Worm (Caenorhabditis elegans) whole organism, L4 larva: ENCODE data around the gene B0281.6.
A peak's percentile ranks its signal among the peaks of the same experiment; 100 is the strongest.

Experiments
- F10B5.3 ChIP-seq: sonication (generic microtip); optimal IDR thresholded peaks from 2 replicates; lab custom pipeline; 2016; ENCODE audit warnings: mild to moderate bottlenecking, missing genetic modification characterization, missing compliant biosample characterization
- F44E2.7 ChIP-seq: fragments of 200-800 bp; sonication (Bioruptor generic); IDR thresholded peaks from 2 replicates; pipeline ENCODE4 v2.1.2; 2022; ENCODE audit warnings: missing genetic modification characterization, missing compliant biosample characterization
- T20F7.1 ChIP-seq: fragments of 200-800 bp; sonication (Bioruptor generic); optimal IDR thresholded peaks from 2 replicates; lab custom pipeline; 2018; ENCODE audit warnings: mild to moderate bottlenecking, missing genetic modification characterization, missing compliant biosample characterization
- Y105C5A.15 ChIP-seq: fragments of 200-800 bp; sonication (Bioruptor generic); IDR thresholded peaks from 2 replicates; pipeline ENCODE4 v1.3.6; 2022; ENCODE audit warnings: missing genetic modification characterization, missing compliant biosample characterization
- Y75B8A.6 ChIP-seq: fragments of 200-800 bp; sonication (Bioruptor generic); IDR thresholded peaks from 2 replicates; pipeline ENCODE4 v1.3.6; 2022; ENCODE audit warnings: missing genetic modification reagents, missing genetic modification characterization, missing compliant biosample characterization
- ama-1 ChIP-seq: fragments of 150-350 bp; optimal IDR thresholded peaks from 2 replicates; lab custom pipeline; 2014; ENCODE audit warnings: inconsistent platforms, mixed read lengths
- arid-1 ChIP-seq: fragments of 200-800 bp; sonication (Bioruptor generic); conservative IDR thresholded peaks from 2 replicates; pipeline ENCODE4 v1.3.6; 2022; ENCODE audit warnings: missing genetic modification reagents, missing genetic modification characterization, missing compliant biosample characterization
- attf-4 ChIP-seq: sonication (generic microtip); optimal IDR thresholded peaks from 3 replicates; lab custom pipeline; 2017; ENCODE audit warnings: missing biosample characterization, missing genetic modification characterization
- ceh-20 ChIP-seq: fragments of 200-800 bp; sonication (Bioruptor generic); IDR thresholded peaks from 2 replicates; pipeline ENCODE4 v1.3.6; 2022; ENCODE audit warnings: missing genetic modification reagents, missing genetic modification characterization, missing compliant biosample characterization
- ceh-28 ChIP-seq: fragments of 150-350 bp; optimal IDR thresholded peaks from 2 replicates; lab custom pipeline; 2014; ENCODE audit warnings: missing biosample characterization, missing genetic modification reagents, missing genetic modification characterization
- daf-12 ChIP-seq: fragments of 150-350 bp; optimal IDR thresholded peaks from 2 replicates; lab custom pipeline; 2014; ENCODE audit warnings: missing biosample characterization, missing genetic modification reagents, missing genetic modification characterization
- daf-16 ChIP-seq, 3 experiments: sonication (generic microtip); optimal IDR thresholded peaks; 2 replicates each; lab custom pipeline; 2016 to 2017; ENCODE audit warnings: missing genetic modification characterization in 3 of 3, missing genetic modification reagents in 3 of 3, mild to moderate bottlenecking in 2 of 3, missing compliant biosample characterization in 2 of 3, missing biosample characterization in 1 of 3, moderate library complexity in 1 of 3
- daf-19 ChIP-seq: fragments of 200-800 bp; sonication (Bioruptor generic); conservative IDR thresholded peaks from 2 replicates; pipeline ENCODE4 v1.3.6; 2022; ENCODE audit warnings: missing genetic modification characterization, missing compliant biosample characterization
- daf-8 ChIP-seq: fragments of 200-800 bp; sonication (Bioruptor generic); IDR thresholded peaks from 2 replicates; pipeline ENCODE4 v1.3.6; 2022; ENCODE audit warnings: missing genetic modification characterization, missing compliant biosample characterization
- dmd-6 ChIP-seq: fragments of 200-800 bp; sonication (Bioruptor generic); IDR thresholded peaks from 2 replicates; pipeline ENCODE4 v1.3.6; 2022; ENCODE audit warnings: missing genetic modification reagents, missing genetic modification characterization, missing compliant biosample characterization
- dmd-8 ChIP-seq: fragments of 200-800 bp; sonication (Bioruptor generic); IDR thresholded peaks from 2 replicates; pipeline ENCODE4 v1.3.6; 2022; ENCODE audit warnings: missing genetic modification characterization, missing compliant biosample characterization
- duxl-1 ChIP-seq: sonication (generic microtip); optimal IDR thresholded peaks from 2 replicates; lab custom pipeline; 2016; ENCODE audit warnings: mild to moderate bottlenecking, missing genetic modification characterization, moderate library complexity, missing compliant biosample characterization; ENCODE audit not compliant: poor library complexity
- dve-1 ChIP-seq: sonication (generic microtip); optimal IDR thresholded peaks from 2 replicates; lab custom pipeline; 2017; ENCODE audit warnings: antibody characterized with exemption, mild to moderate bottlenecking, missing genetic modification characterization, missing compliant biosample characterization; ENCODE audit not compliant: insufficient read depth
- egl-43 ChIP-seq: fragments of 200-800 bp; sonication (Bioruptor generic); IDR thresholded peaks from 2 replicates; pipeline ENCODE4 v1.3.6; 2022; ENCODE audit warnings: missing genetic modification reagents, missing genetic modification characterization, missing compliant biosample characterization
- fos-1 ChIP-seq: fragments of 150-350 bp; optimal IDR thresholded peaks from 2 replicates; lab custom pipeline; 2014; ENCODE audit warnings: missing biosample characterization, missing genetic modification characterization
- gei-8 ChIP-seq: fragments of 200-800 bp; sonication (Bioruptor generic); optimal IDR thresholded peaks from 2 replicates; lab custom pipeline; 2018; ENCODE audit warnings: mild to moderate bottlenecking, missing genetic modification characterization, missing compliant biosample characterization
- hlh-11 ChIP-seq: fragments of 200-800 bp; sonication (Bioruptor generic); optimal IDR thresholded peaks from 2 replicates; lab custom pipeline; 2018; ENCODE audit warnings: mild to moderate bottlenecking, missing genetic modification characterization, missing compliant biosample characterization
- hlh-30 ChIP-seq: sonication (generic microtip); optimal IDR thresholded peaks from 2 replicates; lab custom pipeline; 2017; ENCODE audit warnings: antibody characterized with exemption, mild to moderate bottlenecking, missing genetic modification characterization, missing compliant biosample characterization; ENCODE audit not compliant: insufficient read depth
- jun-1 ChIP-seq: fragments of 150-350 bp; optimal IDR thresholded peaks from 2 replicates; lab custom pipeline; 2014; ENCODE audit warnings: missing biosample characterization, missing genetic modification reagents, missing genetic modification characterization
- lin-1 ChIP-seq: fragments of 200-800 bp; sonication (Bioruptor generic); IDR thresholded peaks from 2 replicates; pipeline ENCODE4 v1.3.6; 2022; ENCODE audit warnings: missing genetic modification reagents, missing genetic modification characterization, missing compliant biosample characterization
- lin-15B ChIP-seq: fragments of 150-350 bp; sonication (generic microtip); optimal IDR thresholded peaks from 3 replicates; lab custom pipeline; 2014; ENCODE audit warnings: missing biosample characterization, missing genetic modification characterization
- lin-39 ChIP-seq: fragments of 150-350 bp; optimal IDR thresholded peaks from 2 replicates; lab custom pipeline; 2014; ENCODE audit warnings: missing biosample characterization, missing genetic modification reagents, missing genetic modification characterization
- mdl-1 ChIP-seq, 2 experiments: fragments of 150-350 bp in 1 of 2; sonication (generic microtip) in 1 of 2; optimal IDR thresholded peaks; 2 replicates each; lab custom pipeline; 2014 to 2017; ENCODE audit warnings: missing biosample characterization in 2 of 2, missing genetic modification characterization in 2 of 2
- mes-2 ChIP-seq: sonication (generic microtip); optimal IDR thresholded peaks from 2 replicates; lab custom pipeline; 2016; ENCODE audit warnings: missing genotype, mild to moderate bottlenecking, missing genetic modification characterization, missing compliant biosample characterization; ENCODE audit not compliant: poor library complexity, severe bottlenecking
- mxl-2 ChIP-seq: fragments of 200-800 bp; sonication (Bioruptor generic); conservative IDR thresholded peaks from 2 replicates; pipeline ENCODE4 v1.3.6; 2022; ENCODE audit warnings: missing genetic modification reagents, missing genetic modification characterization, missing compliant biosample characterization
- nhr-102 ChIP-seq: sonication (generic microtip); optimal IDR thresholded peaks from 2 replicates; lab custom pipeline; 2016; ENCODE audit warnings: mild to moderate bottlenecking, missing genetic modification characterization, moderate library complexity, missing compliant biosample characterization
- nhr-25 ChIP-seq: sonication (generic microtip); optimal IDR thresholded peaks from 2 replicates; lab custom pipeline; 2017; ENCODE audit warnings: missing genetic modification characterization, mild to moderate bottlenecking, missing compliant biosample characterization, antibody characterized with exemption, moderate library complexity, borderline replicate concordance; ENCODE audit not compliant: insufficient read depth
- nhr-28 ChIP-seq: fragments of 150-350 bp; optimal IDR thresholded peaks from 2 replicates; lab custom pipeline; 2014; ENCODE audit warnings: missing biosample characterization, missing genetic modification characterization
- nhr-41 ChIP-seq: fragments of 200-800 bp; sonication (Bioruptor generic); IDR thresholded peaks from 2 replicates; pipeline ENCODE4 v1.3.6; 2022; ENCODE audit warnings: missing genetic modification reagents, missing genetic modification characterization, missing compliant biosample characterization
- nhr-48 ChIP-seq: sonication (generic microtip); optimal IDR thresholded peaks from 2 replicates; lab custom pipeline; 2016; ENCODE audit warnings: mild to moderate bottlenecking, missing genetic modification characterization, missing compliant biosample characterization
- nhr-77 ChIP-seq: fragments of 150-350 bp; optimal IDR thresholded peaks from 2 replicates; lab custom pipeline; 2014; ENCODE audit warnings: missing biosample characterization, missing genetic modification characterization
- pqm-1 ChIP-seq: sonication (generic microtip); optimal IDR thresholded peaks from 2 replicates; lab custom pipeline; 2017; ENCODE audit warnings: missing biosample characterization, missing genetic modification characterization
- rbr-2 ChIP-seq: sonication (generic microtip); optimal IDR thresholded peaks from 2 replicates; lab custom pipeline; 2016; ENCODE audit warnings: missing genotype, missing genetic modification characterization, missing compliant biosample characterization
- skn-1 ChIP-seq: fragments of 150-350 bp; optimal IDR thresholded peaks from 2 replicates; lab custom pipeline; 2014; ENCODE audit warnings: missing biosample characterization, missing genetic modification characterization
- snpc-1.2 ChIP-seq: fragments of 200-800 bp; sonication (Bioruptor generic); IDR thresholded peaks from 2 replicates; pipeline ENCODE4 v1.3.6; 2022; ENCODE audit warnings: missing genetic modification reagents, missing genetic modification characterization, missing compliant biosample characterization
- unc-130 ChIP-seq: sonication (generic microtip); optimal IDR thresholded peaks from 2 replicates; lab custom pipeline; 2016; ENCODE audit warnings: missing genetic modification reagents, missing genetic modification characterization, missing compliant biosample characterization
- unc-39 ChIP-seq: sonication (generic microtip); optimal IDR thresholded peaks from 2 replicates; lab custom pipeline; 2017; ENCODE audit warnings: missing biosample characterization, missing genetic modification characterization
- unc-62 ChIP-seq, 3 experiments: fragments of 150-350 bp in 1 of 3; sonication (generic microtip); optimal IDR thresholded peaks in 2 of 3; peaks in 1 of 3; 1 replicate in 1 of 3; 2 replicates in 2 of 3; lab custom pipeline; 2014 to 2017; ENCODE audit warnings: missing biosample characterization in 3 of 3, missing genetic modification characterization in 3 of 3, missing genetic modification reagents in 3 of 3, missing genotype in 1 of 3

The B0281.6 gene

DNA sequence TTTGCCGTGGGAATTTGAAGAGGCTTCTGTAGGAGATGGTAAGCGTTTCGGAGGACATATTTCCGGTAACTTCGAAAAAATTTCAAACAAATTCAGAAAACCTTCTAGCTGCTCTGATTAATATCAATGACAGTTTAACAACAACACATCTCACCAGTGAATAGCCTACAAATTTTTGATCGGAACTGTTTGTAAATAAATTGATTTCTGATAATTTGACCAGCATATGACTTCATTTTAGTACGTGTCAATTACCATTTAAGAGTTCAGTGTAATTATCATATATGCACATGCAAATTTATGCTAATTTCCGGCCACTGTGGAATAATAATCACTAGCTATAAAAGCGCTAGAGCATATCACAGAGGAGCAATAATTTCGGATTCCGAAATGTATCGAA lies 22.7 kb upstream of the B0281.6 start, which contains the start of gene ZK1240.11 (continued):
- TF ChIP-seq skn-1 (no peak), mdl-1 (tag; optimal IDR thresholded peaks at IDR 0.05; lab: Kevin White, UChicago) (no peak), lin-15B (tag; lab: Kevin White, UChicago) (no peak), arid-1 (GFP tag; lab: Robert Waterston, UW) (no peak)

DNA sequence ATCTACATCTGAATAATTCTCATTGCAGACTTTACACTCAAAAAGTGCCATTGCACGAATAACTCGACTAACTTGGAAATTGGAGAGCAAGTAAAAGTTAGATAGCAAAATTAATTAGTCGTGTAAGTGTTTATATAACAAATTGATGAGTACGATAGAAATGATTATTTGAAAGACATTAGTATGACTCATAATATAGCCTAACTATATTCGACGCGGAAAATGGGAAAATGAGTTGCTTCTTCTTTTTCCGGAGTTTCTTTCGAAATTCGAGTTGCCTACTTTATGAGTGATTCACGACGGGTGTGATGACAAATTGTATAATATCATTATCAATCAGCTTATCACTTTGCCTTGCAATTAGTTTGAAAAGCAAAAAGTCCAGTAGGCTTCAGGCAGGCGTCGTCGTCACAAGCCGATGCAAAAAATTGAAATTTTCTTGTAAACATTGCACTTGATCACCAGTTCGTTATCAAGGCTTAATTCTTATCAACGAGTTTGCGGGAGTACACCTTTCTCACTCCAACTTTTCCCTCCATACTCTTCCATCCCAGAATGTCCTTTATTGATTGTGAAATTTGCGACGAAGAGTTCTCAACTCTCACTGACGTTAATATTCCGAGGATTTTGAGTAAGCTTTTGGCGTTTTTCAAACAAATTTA lies 20.8 kb upstream of the B0281.6 start, which contains the start of the genes ZK1240.6 and ZK1240.2:
Gene ZK1240.6, minus strand, starts transcription at position 51 of the 662 bp plus-strand sequence.
Gene ZK1240.2, plus strand, starts transcription at position 520 of the 662 bp plus-strand sequence.
- TF ChIP-seq Y105C5A.15 (GFP tag; lab: Robert Waterston, UW) (no peak), mdl-1 (tag; optimal IDR thresholded peaks at IDR 0.05; lab: Kevin White, UChicago) (no peak), dmd-8 (no peak), nhr-28 (tag; lab: Kevin White, UChicago) (peak; percentile 69), daf-16 (GFP tag; optimal IDR thresholded peaks at IDR 0.05; lab: Kevin White, UChicago) (no peak), daf-16 (tag; optimal IDR thresholded peaks at IDR 0.05; lab: Kevin White, UChicago) (peak; percentile 72), nhr-102 (tag; lab: Kevin White, UChicago) (no peak), unc-39 (tag; lab: Kevin White, UChicago) (no peak), dmd-6 (GFP tag; lab: Robert Waterston, UW) (peak; percentile 76), gei-8 (GFP tag; lab: Kevin White, UChicago) (no peak), daf-12 (tag; lab: Kevin White, UChicago) (no peak), unc-130 (GFP tag; lab: Kevin White, UChicago) (no peak), duxl-1 (tag; lab: Kevin White, UChicago) (no peak), hlh-11 (peak; percentile 55), hlh-30 (peak; percentile 29), ama-1 (lab: Kevin White, UChicago) (no peak), pqm-1 (tag; lab: Kevin White, UChicago) (peak; percentile 85), attf-4 (tag; lab: Kevin White, UChicago) (no peak), lin-1 (GFP tag; lab: Robert Waterston, UW) (peak; percentile 17; the same call in 1 of the 2 replicates), dve-1 (tag; lab: Kevin White, UChicago) (peak; percentile 51), daf-8 (GFP tag; lab: Robert Waterston, UW) (no peak), egl-43 (GFP tag; lab: Robert Waterston, UW) (no peak), F10B5.3 (tag; lab: Kevin White, UChicago) (no peak)

DNA sequence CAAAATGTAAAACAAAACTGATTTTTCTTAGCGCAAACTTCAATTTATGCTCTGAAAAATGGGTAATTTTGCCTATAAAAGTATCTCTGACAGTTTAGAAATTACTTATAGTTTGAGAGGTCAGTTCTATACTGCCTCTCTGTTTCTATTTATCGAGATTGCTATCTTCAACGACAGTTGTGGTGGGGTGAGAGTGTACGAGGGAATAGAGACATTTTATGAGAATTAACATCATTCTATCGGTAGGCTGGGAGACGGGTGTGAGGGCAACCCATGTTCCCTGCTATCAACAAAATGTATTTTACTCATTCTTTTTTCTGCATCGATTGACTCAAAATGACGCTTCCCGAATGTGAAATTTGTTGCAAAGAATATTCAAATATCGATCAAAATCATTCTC lies 17.9 kb upstream of the B0281.6 start, which contains the start of gene ZK1240.3:
Gene ZK1240.3, plus strand, starts transcription at position 238 of the 400 bp plus-strand sequence.
- TF ChIP-seq arid-1 (GFP tag; lab: Robert Waterston, UW) = no peak
- no peak for TF ChIP-seq daf-16 (GFP tag; optimal IDR thresholded peaks at IDR 0.05; lab: Kevin White, UChicago)
- TF ChIP-seq daf-16 (tag; optimal IDR thresholded peaks at IDR 0.05; lab: Kevin White, UChicago) = peak; percentile 62
- no peak for TF ChIP-seq unc-130 (GFP tag; lab: Kevin White, UChicago)
- no peak for TF ChIP-seq F10B5.3 (tag; lab: Kevin White, UChicago)
- TF ChIP-seq nhr-48 = no peak
- peak; percentile 91 for TF ChIP-seq pqm-1 (tag; lab: Kevin White, UChicago)
- TF ChIP-seq skn-1 = no peak
- TF ChIP-seq F44E2.7 (GFP tag; lab: Robert Waterston, UW) = no peak
- TF ChIP-seq mxl-2 (GFP tag; lab: Robert Waterston, UW) = no peak
- peak; percentile 55; the same call in 1 of the 2 replicates for TF ChIP-seq nhr-41 (GFP tag; lab: Robert Waterston, UW)
- peak; percentile 23 for TF ChIP-seq dve-1 (tag; lab: Kevin White, UChicago)
- TF ChIP-seq fos-1 (tag; lab: Kevin White, UChicago) = no peak
- no peak for TF ChIP-seq snpc-1.2 (GFP tag; lab: Robert Waterston, UW)
- no peak for TF ChIP-seq lin-39 (tag; lab: Kevin White, UChicago)
- TF ChIP-seq ceh-20 (GFP tag; lab: Robert Waterston, UW) = no peak
- no peak for TF ChIP-seq rbr-2 (tag; lab: Kevin White, UChicago)
- TF ChIP-seq jun-1 = no peak
- TF ChIP-seq nhr-25 = no peak
- TF ChIP-seq daf-19 (GFP tag; lab: Robert Waterston, UW) = no peak
- no peak for TF ChIP-seq attf-4 (tag; lab: Kevin White, UChicago)
- TF ChIP-seq nhr-77 (tag; lab: Kevin White, UChicago) = no peak
- no peak for TF ChIP-seq duxl-1 (tag; lab: Kevin White, UChicago)
- no peak for TF ChIP-seq Y75B8A.6
- TF ChIP-seq mes-2 (tag; lab: Kevin White, UChicago) = no peak
- peak; percentile 32 for TF ChIP-seq T20F7.1 (GFP tag; lab: Kevin White, UChicago)
- peak; percentile 69 for TF ChIP-seq dmd-6 (GFP tag; lab: Robert Waterston, UW)
- no peak for TF ChIP-seq ceh-28
- TF ChIP-seq unc-62 (GFP tag; optimal IDR thresholded peaks at IDR 0.05 in 1 of 2; lab: Kevin White, UChicago) = peak in 1 of 2 experiments; percentile 37
- no peak for TF ChIP-seq unc-62 (tag; optimal IDR thresholded peaks at IDR 0.05; lab: Kevin White, UChicago)
